Fruit fly (Drosophila melanogaster): Measurements from ENCODE around the gene CG11672.

- TF ChIP-seq Pif1A (GFP tag; optimal IDR thresholded peaks at IDR 0.05) (no peak), EcR (GFP tag; optimal IDR thresholded peaks at IDR 0.05) (no peak), CG13204 (GFP tag; optimal IDR thresholded peaks at IDR 0.05) (peak; percentile 18), CG10348 (GFP tag; IDR thresholded peaks at IDR 0.05) (no peak), Pif1B (GFP tag; optimal IDR thresholded peaks at IDR 0.05) (no peak), CG34367 (tag; optimal IDR thresholded peaks at IDR 0.05) (no peak)
Observed at dm6 chr3R:8277494-8278293, 12.7 kb downstream of the CG11672 start, which contains the start of gene ato.
